Worm (Caenorhabditis elegans) whole organism, L4 larva: Measurements from ENCODE around the gene Y75B8A.63.

Experiments
- T20F7.1 ChIP-seq: fragments of 200-800 bp; sonication (Bioruptor generic); optimal IDR thresholded peaks from 2 replicates; lab custom pipeline; 2018; ENCODE audit warnings: mild to moderate bottlenecking, missing genetic modification characterization, missing compliant biosample characterization
- aha-1 ChIP-seq: fragments of 150-350 bp; peaks from one replicate; lab custom pipeline; 2014; ENCODE audit warnings: missing biosample characterization, missing genetic modification characterization
- ama-1 ChIP-seq: fragments of 150-350 bp; optimal IDR thresholded peaks from 2 replicates; lab custom pipeline; 2014; ENCODE audit warnings: inconsistent platforms, mixed read lengths
- ceh-82 ChIP-seq: sonication (generic microtip); optimal IDR thresholded peaks from 2 replicates; lab custom pipeline; 2017; ENCODE audit warnings: missing biosample characterization, missing genetic modification characterization
- ces-1 ChIP-seq: fragments of 150-350 bp; sonication (generic microtip); optimal IDR thresholded peaks from 4 replicates; lab custom pipeline; 2014; ENCODE audit warnings: missing biosample characterization, missing genetic modification reagents, missing genetic modification characterization
- daf-16 ChIP-seq, 3 experiments: sonication (generic microtip); optimal IDR thresholded peaks; 2 replicates each; lab custom pipeline; 2016 to 2017; ENCODE audit warnings: missing genetic modification characterization in 3 of 3, missing genetic modification reagents in 3 of 3, mild to moderate bottlenecking in 2 of 3, missing compliant biosample characterization in 2 of 3, missing biosample characterization in 1 of 3, moderate library complexity in 1 of 3
- dmd-6 ChIP-seq: fragments of 200-800 bp; sonication (Bioruptor generic); IDR thresholded peaks from 2 replicates; pipeline ENCODE4 v1.3.6; 2022; ENCODE audit warnings: missing genetic modification reagents, missing genetic modification characterization, missing compliant biosample characterization
- dve-1 ChIP-seq: sonication (generic microtip); optimal IDR thresholded peaks from 2 replicates; lab custom pipeline; 2017; ENCODE audit warnings: antibody characterized with exemption, mild to moderate bottlenecking, missing genetic modification characterization, missing compliant biosample characterization; ENCODE audit not compliant: insufficient read depth
- gei-8 ChIP-seq: fragments of 200-800 bp; sonication (Bioruptor generic); optimal IDR thresholded peaks from 2 replicates; lab custom pipeline; 2018; ENCODE audit warnings: mild to moderate bottlenecking, missing genetic modification characterization, missing compliant biosample characterization
- hlh-11 ChIP-seq: fragments of 200-800 bp; sonication (Bioruptor generic); optimal IDR thresholded peaks from 2 replicates; lab custom pipeline; 2018; ENCODE audit warnings: mild to moderate bottlenecking, missing genetic modification characterization, missing compliant biosample characterization
- hlh-30 ChIP-seq: sonication (generic microtip); optimal IDR thresholded peaks from 2 replicates; lab custom pipeline; 2017; ENCODE audit warnings: antibody characterized with exemption, mild to moderate bottlenecking, missing genetic modification characterization, missing compliant biosample characterization; ENCODE audit not compliant: insufficient read depth
- hmg-1.1 ChIP-seq: fragments of 200-800 bp; sonication (Bioruptor generic); IDR thresholded peaks from 2 replicates; pipeline ENCODE4 v1.3.6; 2022; ENCODE audit warnings: missing genetic modification reagents, missing genetic modification characterization, missing compliant biosample characterization
- lin-1 ChIP-seq: fragments of 200-800 bp; sonication (Bioruptor generic); IDR thresholded peaks from 2 replicates; pipeline ENCODE4 v1.3.6; 2022; ENCODE audit warnings: missing genetic modification reagents, missing genetic modification characterization, missing compliant biosample characterization
- lin-15B ChIP-seq: fragments of 150-350 bp; sonication (generic microtip); optimal IDR thresholded peaks from 3 replicates; lab custom pipeline; 2014; ENCODE audit warnings: missing biosample characterization, missing genetic modification characterization
- lin-38 ChIP-seq: fragments of 200-800 bp; sonication (Bioruptor generic); IDR thresholded peaks from 2 replicates; pipeline ENCODE4 v1.3.6; 2022; ENCODE audit warnings: missing genetic modification reagents, missing genetic modification characterization, missing compliant biosample characterization
- lsy-2 ChIP-seq, 2 experiments: fragments of 150-350 bp in 1 of 2; sonication (generic microtip) in 1 of 2; optimal IDR thresholded peaks; 2 replicates each; lab custom pipeline; 2014 to 2017; ENCODE audit warnings: missing biosample characterization in 2 of 2, missing genetic modification characterization in 2 of 2
- mep-1 ChIP-seq: fragments of 150-350 bp; sonication (generic microtip); optimal IDR thresholded peaks from 3 replicates; lab custom pipeline; 2014; ENCODE audit warnings: missing biosample characterization, missing genetic modification characterization
- mxl-2 ChIP-seq: fragments of 200-800 bp; sonication (Bioruptor generic); conservative IDR thresholded peaks from 2 replicates; pipeline ENCODE4 v1.3.6; 2022; ENCODE audit warnings: missing genetic modification reagents, missing genetic modification characterization, missing compliant biosample characterization
- nhr-28 ChIP-seq: fragments of 150-350 bp; optimal IDR thresholded peaks from 2 replicates; lab custom pipeline; 2014; ENCODE audit warnings: missing biosample characterization, missing genetic modification characterization
- nhr-6 ChIP-seq: fragments of 150-350 bp; optimal IDR thresholded peaks from 2 replicates; lab custom pipeline; 2014; ENCODE audit warnings: missing biosample characterization, missing genetic modification characterization
- nhr-77 ChIP-seq: fragments of 150-350 bp; optimal IDR thresholded peaks from 2 replicates; lab custom pipeline; 2014; ENCODE audit warnings: missing biosample characterization, missing genetic modification characterization
- php-3 ChIP-seq: fragments of 200-800 bp; sonication (Bioruptor generic); IDR thresholded peaks from 2 replicates; pipeline ENCODE4 v1.3.6; 2022; ENCODE audit warnings: missing genetic modification reagents, missing genetic modification characterization, missing compliant biosample characterization
- pqm-1 ChIP-seq: sonication (generic microtip); optimal IDR thresholded peaks from 2 replicates; lab custom pipeline; 2017; ENCODE audit warnings: missing biosample characterization, missing genetic modification characterization
- sdz-12 ChIP-seq: fragments of 200-800 bp; sonication (Bioruptor generic); optimal IDR thresholded peaks from 2 replicates; lab custom pipeline; 2018; ENCODE audit warnings: mild to moderate bottlenecking, missing genetic modification characterization, missing compliant biosample characterization
- spr-3 ChIP-seq: fragments of 200-800 bp; sonication (Bioruptor generic); optimal IDR thresholded peaks from 2 replicates; lab custom pipeline; 2018; ENCODE audit warnings: mild to moderate bottlenecking, missing genetic modification characterization, missing compliant biosample characterization
- tra-1 ChIP-seq: fragments of 200-800 bp; sonication (Bioruptor generic); IDR thresholded peaks from 2 replicates; pipeline ENCODE4 v1.3.6; 2022; ENCODE audit warnings: missing genetic modification reagents, missing genetic modification characterization, missing compliant biosample characterization
- unc-130 ChIP-seq: sonication (generic microtip); optimal IDR thresholded peaks from 2 replicates; lab custom pipeline; 2016; ENCODE audit warnings: missing genetic modification reagents, missing genetic modification characterization, missing compliant biosample characterization
- unc-62 ChIP-seq, 3 experiments: fragments of 150-350 bp in 1 of 3; sonication (generic microtip); optimal IDR thresholded peaks in 2 of 3; peaks in 1 of 3; 1 replicate in 1 of 3; 2 replicates in 2 of 3; lab custom pipeline; 2014 to 2017; ENCODE audit warnings: missing biosample characterization in 3 of 3, missing genetic modification characterization in 3 of 3, missing genetic modification reagents in 3 of 3, missing genotype in 1 of 3
- vab-7 ChIP-seq: fragments of 200-800 bp; sonication (Bioruptor generic); IDR thresholded peaks from 2 replicates; pipeline ENCODE4 v1.3.6; 2022; ENCODE audit warnings: missing genetic modification reagents, missing genetic modification characterization, missing compliant biosample characterization
- zfp-2 ChIP-seq: sonication (generic microtip); optimal IDR thresholded peaks from 2 replicates; lab custom pipeline; 2016; ENCODE audit warnings: mild to moderate bottlenecking, missing genetic modification characterization, missing compliant biosample characterization
- zip-11 ChIP-seq: fragments of 200-800 bp; sonication (Bioruptor generic); IDR thresholded peaks from 2 replicates; pipeline ENCODE4 v1.3.6; 2022; ENCODE audit warnings: missing genetic modification characterization, missing compliant biosample characterization

Y75B8A.63 gene

DNA sequence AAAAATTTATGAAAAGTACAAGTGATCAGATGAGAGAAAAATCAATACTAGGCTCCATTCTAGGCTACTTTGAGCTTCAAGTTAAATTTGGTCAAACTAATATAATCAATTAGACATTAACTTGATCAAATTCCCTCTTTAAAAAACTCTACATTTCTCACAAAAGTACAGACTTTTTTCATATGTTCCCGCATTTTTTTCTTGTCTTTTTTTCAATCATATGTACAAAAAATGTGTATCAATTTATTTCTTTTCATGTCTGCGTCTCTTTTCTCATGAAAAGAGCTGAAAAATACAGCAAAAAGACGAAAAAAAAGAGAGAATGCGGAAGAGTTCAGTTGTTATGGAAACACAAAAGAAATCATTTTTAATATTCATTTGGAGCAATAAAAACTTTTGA, 28.5 kb upstream of the Y75B8A.63 start:
- TF ChIP-seq aha-1 (tag; lab: Kevin White, UChicago) (peak; percentile 94), unc-130 (no peak), daf-16 (GFP tag; optimal IDR thresholded peaks at IDR 0.05; lab: Kevin White, UChicago) (no peak), daf-16 (tag; optimal IDR thresholded peaks at IDR 0.05; lab: Kevin White, UChicago) (peak; percentile 1)
- TF ChIP-seq, all 104 proteins: peak for 2

DNA sequence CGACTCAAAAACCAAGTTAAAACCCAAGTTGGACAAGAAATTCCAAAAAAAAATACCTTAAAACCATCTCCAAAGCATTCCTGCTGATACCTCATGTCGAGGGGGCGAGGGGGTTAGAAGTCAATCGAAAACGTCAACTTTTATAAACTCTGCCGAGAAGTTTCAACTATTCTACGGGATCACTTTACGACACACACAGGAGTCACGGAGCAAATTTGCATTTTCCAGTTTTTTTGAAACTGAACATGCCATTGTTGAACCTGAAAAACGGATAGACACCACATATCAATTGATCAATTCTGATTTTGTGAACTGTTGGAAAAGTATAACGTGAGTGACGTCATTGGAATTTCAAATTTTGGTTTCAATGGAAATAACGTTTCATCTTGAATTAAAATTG, 24.7 kb upstream of the Y75B8A.63 start, which contains the start of gene mrp-8:
Gene mrp-8, minus strand, starts transcription at position 101 of the 400 bp plus-strand sequence.
- TF ChIP-seq hlh-11 = no peak
- TF ChIP-seq unc-62 (GFP tag; optimal IDR thresholded peaks at IDR 0.05 in 1 of 2; lab: Kevin White, UChicago) = peak in 1 of 2 experiments; percentile 34
- no peak for TF ChIP-seq unc-62 (tag; optimal IDR thresholded peaks at IDR 0.05; lab: Kevin White, UChicago)

DNA sequence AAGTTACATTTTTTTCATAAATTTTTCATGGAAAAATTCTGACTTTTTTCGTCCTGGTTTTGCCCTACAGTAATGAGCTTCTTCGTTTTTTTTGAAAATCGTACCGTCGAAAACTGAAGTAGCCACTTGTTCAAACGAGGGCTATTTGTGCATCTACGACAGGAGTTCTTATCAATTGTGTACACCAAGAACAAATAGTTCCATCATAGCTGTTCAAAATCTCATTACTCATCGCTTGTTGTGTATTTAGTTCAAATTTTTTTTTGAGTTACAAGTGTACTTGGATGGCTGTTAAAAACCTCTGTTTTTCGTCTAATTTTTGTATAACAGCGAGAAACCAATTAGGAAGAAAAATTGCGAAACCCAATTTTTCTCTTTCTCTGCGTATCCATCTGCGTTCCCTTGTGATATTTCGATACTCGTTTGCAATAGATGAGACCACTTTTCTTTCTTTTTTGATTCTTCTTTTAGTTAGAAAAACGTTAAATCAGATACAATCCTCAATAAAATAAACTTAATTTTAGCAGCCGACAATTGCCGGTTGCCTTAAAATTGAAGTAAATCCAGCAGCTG, 22.9 kb upstream of the Y75B8A.63 start:
- TF ChIP-seq lsy-2 (tag; optimal IDR thresholded peaks at IDR 0.05; lab: Kevin White, UChicago) (no peak), gei-8 (no peak), spr-3 (GFP tag; lab: Kevin White, UChicago) (no peak), mxl-2 (no peak), hlh-30 (tag; lab: Kevin White, UChicago) (peak; percentile 49), tra-1 (GFP tag; lab: Robert Waterston, UW) (no peak), ama-1 (no peak), zfp-2 (tag; lab: Kevin White, UChicago) (no peak), ceh-82 (no peak), nhr-28 (tag; lab: Kevin White, UChicago) (peak; percentile 15)

DNA sequence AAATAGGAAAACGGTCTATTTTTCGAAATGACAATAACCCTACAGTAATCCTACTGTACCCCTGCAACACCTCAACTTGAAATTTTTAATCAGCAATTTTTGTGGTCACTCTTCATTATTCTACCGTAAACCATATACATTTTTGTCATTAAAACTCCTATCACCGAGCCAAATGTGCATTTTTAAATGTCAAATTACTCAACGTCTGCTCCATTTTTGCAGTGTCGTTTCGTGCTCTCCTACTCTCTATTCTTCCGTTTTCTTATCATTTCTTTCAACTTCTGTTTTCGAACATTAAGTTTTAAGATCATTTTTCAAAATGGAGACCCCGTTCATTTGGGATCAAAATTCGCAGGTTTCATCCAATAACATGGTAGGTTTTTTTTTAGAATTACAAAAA, 20.3 kb upstream of the Y75B8A.63 start, which contains the start of gene pqn-92:
Gene pqn-92, plus strand, starts transcription at position 307 of the 400 bp plus-strand sequence.
- TF ChIP-seq vab-7 (no peak), hlh-11 (peak; percentile 27), sdz-12 (GFP tag; lab: Kevin White, UChicago) (no peak), ces-1 (no peak), dmd-6 (peak; percentile 61; the same call in 1 of the 2 replicates), T20F7.1 (GFP tag; lab: Kevin White, UChicago) (no peak), nhr-6 (tag; lab: Kevin White, UChicago) (peak; percentile 99), mep-1 (no peak), lin-1 (no peak), lin-15B (tag; lab: Kevin White, UChicago) (no peak), zip-11 (GFP tag; lab: Robert Waterston, UW) (no peak), nhr-28 (tag; lab: Kevin White, UChicago) (peak; percentile 65), pqm-1 (tag; lab: Kevin White, UChicago) (peak; percentile 94), dve-1 (tag; lab: Kevin White, UChicago) (peak; percentile 14), hmg-1.1 (GFP tag; lab: Robert Waterston, UW) (no peak), tra-1 (GFP tag; lab: Robert Waterston, UW) (no peak), lin-38 (GFP tag; lab: Robert Waterston, UW) (no peak), nhr-77 (tag; lab: Kevin White, UChicago) (peak; percentile 26)

DNA sequence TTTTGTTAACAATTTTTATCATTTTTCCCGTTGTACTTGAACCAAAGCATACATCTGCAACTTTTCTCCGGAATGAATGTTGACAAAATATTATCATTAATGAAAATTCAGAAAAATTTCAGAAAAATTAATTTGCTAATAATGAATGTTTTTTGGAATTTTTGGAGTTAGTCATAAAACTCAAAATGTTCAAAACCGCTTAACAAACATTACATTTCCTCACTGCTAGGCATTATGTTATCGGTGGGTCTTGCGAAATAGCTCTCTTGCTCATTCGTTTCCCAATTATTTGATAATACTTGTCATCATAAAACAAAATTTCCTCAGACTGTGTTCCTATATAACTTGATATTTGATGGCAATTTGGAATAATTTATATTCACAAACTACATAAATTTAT, 14.9 kb upstream of the Y75B8A.63 start, which contains the start of gene Y75B8A.39:
Gene Y75B8A.39, plus strand, starts transcription at position 301 of the 400 bp plus-strand sequence.
- no peak for TF ChIP-seq vab-7
- TF ChIP-seq php-3 (GFP tag; lab: Robert Waterston, UW) = 0 out of 2 replicates have a peak, but pooled peaks have one; percentile 17
- peak; percentile 20 for TF ChIP-seq pqm-1 (tag; lab: Kevin White, UChicago)
